Worm (Caenorhabditis elegans): ENCODE data around the gene C39B10.7.

C39B10.7 gene

ce11 chrX:10527414-10527813 lies 50.7 kb downstream of the C39B10.7 start:
- TF ChIP-seq cebp-1 (GFP tag; IDR thresholded peaks at IDR 0.05) = no peak
- TF ChIP-seq cebp-1 (tag; optimal IDR thresholded peaks at IDR 0.05) = peak; percentile 0
- TF ChIP-seq dox-1 (GFP tag; IDR thresholded peaks at IDR 0.05) = 0 out of 2 replicates have a peak, but pooled peaks have one; percentile 58
- peak; percentile 83 for TF ChIP-seq nhr-80 (tag; optimal IDR thresholded peaks at IDR 0.05)
- no peak for TF ChIP-seq repo-1 (tag; optimal IDR thresholded peaks at IDR 0.05)

Measured in whole organism, young adult.